Fruit fly (Drosophila melanogaster) whole organism, wandering third instar larva: ENCODE results near the gene Pex14.

Experiments used
- Abd-B ChIP-seq: fragments of >200 bp; optimal IDR thresholded peaks from 2 replicates; lab custom pipeline; 2017; ENCODE audit warnings: missing biosample characterization, missing genetic modification characterization
- CG32264 ChIP-seq: fragments of 200-800 bp; sonication (Bioruptor generic); optimal IDR thresholded peaks from 2 replicates; lab custom pipeline; 2016; ENCODE audit warnings: missing biosample characterization, missing genetic modification characterization
- CG9705 ChIP-seq: fragments of 200-800 bp; sonication (Bioruptor generic); optimal IDR thresholded peaks from 2 replicates; lab custom pipeline; 2018; ENCODE audit warnings: missing biosample characterization, mild to moderate bottlenecking, missing genetic modification characterization
- CrebA ChIP-seq: fragments of 200-800 bp; sonication (Bioruptor generic); optimal IDR thresholded peaks from 2 replicates; lab custom pipeline; 2016; ENCODE audit warnings: missing biosample characterization, mild to moderate bottlenecking, missing genetic modification characterization, borderline replicate concordance
- Dfd ChIP-seq: fragments of >200 bp; optimal IDR thresholded peaks from 2 replicates; lab custom pipeline; 2017; ENCODE audit warnings: missing biosample characterization, missing genetic modification characterization
- Dif ChIP-seq: fragments of 200-275, 200-300 bp; sonication (Bioruptor generic); optimal IDR thresholded peaks from 2 replicates; lab custom pipeline; 2018; ENCODE audit warnings: missing biosample characterization, missing genetic modification characterization; ENCODE audit not compliant: partially characterized antibody
- GATAd ChIP-seq: sonication (Bioruptor generic); optimal IDR thresholded peaks from 2 replicates; lab custom pipeline; 2016; ENCODE audit warnings: missing biosample characterization, missing genetic modification characterization
- HLH106 ChIP-seq: fragments of 200-800 bp; optimal IDR thresholded peaks from 3 replicates; lab custom pipeline; 2019; ENCODE audit warnings: missing biosample characterization, mild to moderate bottlenecking, missing genetic modification characterization, moderate library complexity
- Hnf4 ChIP-seq: fragments of 200-800 bp; sonication (Bioruptor generic); optimal IDR thresholded peaks from 2 replicates; lab custom pipeline; 2016; ENCODE audit warnings: missing biosample characterization, mild to moderate bottlenecking, missing genetic modification characterization
- Hr78 ChIP-seq: fragments of >200 bp; optimal IDR thresholded peaks from 2 replicates; lab custom pipeline; 2017; ENCODE audit warnings: missing biosample characterization, missing genetic modification characterization
- Hr83 ChIP-seq: fragments of 200-300 bp; sonication (Bioruptor generic); optimal IDR thresholded peaks from 2 replicates; lab custom pipeline; 2016; ENCODE audit warnings: missing biosample characterization, mild to moderate bottlenecking, missing genetic modification characterization, moderate library complexity; ENCODE audit not compliant: poor library complexity, severe bottlenecking
- Jra ChIP-seq: sonication (Bioruptor generic); optimal IDR thresholded peaks from 2 replicates; lab custom pipeline; 2016; ENCODE audit warnings: missing biosample characterization, missing genetic modification characterization
- Mio ChIP-seq: sonication (Bioruptor generic); optimal IDR thresholded peaks from 2 replicates; lab custom pipeline; 2016; ENCODE audit warnings: missing biosample characterization, missing genetic modification characterization
- Myc ChIP-seq: fragments of >200 bp; optimal IDR thresholded peaks from 2 replicates; lab custom pipeline; 2017
- N ChIP-seq: fragments of >200 bp; optimal IDR thresholded peaks from 2 replicates; lab custom pipeline; 2018; ENCODE audit warnings: missing biosample characterization, missing external identifiers, missing genetic modification characterization
- OdsH ChIP-seq: fragments of 200-800 bp; sonication (Bioruptor generic); optimal IDR thresholded peaks from 2 replicates; lab custom pipeline; 2016; ENCODE audit warnings: missing biosample characterization, mild to moderate bottlenecking, missing genetic modification characterization
- Rel ChIP-seq, 2 experiments: fragments of 200-800 bp; sonication (Bioruptor generic) in 1 of 2; optimal IDR thresholded peaks; 2 replicates in 1 of 2; 3 replicates in 1 of 2; lab custom pipeline; 2016 to 2019; ENCODE audit warnings: mild to moderate bottlenecking in 2 of 2, missing biosample characterization in 2 of 2, missing genetic modification characterization in 2 of 2, moderate library complexity in 1 of 2
- Sp1 ChIP-seq: fragments of 200-800 bp; sonication (Bioruptor generic); optimal IDR thresholded peaks from 3 replicates; lab custom pipeline; 2019; ENCODE audit warnings: missing biosample characterization, mild to moderate bottlenecking, missing genetic modification characterization, moderate library complexity
- Vsx2 ChIP-seq: fragments of 200-300, 225-300 bp; sonication (Bioruptor generic); optimal IDR thresholded peaks from 2 replicates; lab custom pipeline; 2018; ENCODE audit warnings: missing biosample characterization, missing genetic modification characterization; ENCODE audit not compliant: partially characterized antibody
- br ChIP-seq: fragments of 200-800 bp; sonication (Bioruptor generic); optimal IDR thresholded peaks from 2 replicates; lab custom pipeline; 2016; ENCODE audit warnings: missing biosample characterization, missing genetic modification characterization
- brk ChIP-seq: fragments of 200-800 bp; sonication (Bioruptor generic); optimal IDR thresholded peaks from 2 replicates; lab custom pipeline; 2016; ENCODE audit warnings: missing biosample characterization, mild to moderate bottlenecking, missing genetic modification characterization
- dl ChIP-seq, 2 experiments: fragments of 175-275, 200-275 bp in 1 of 2; fragments of 200-275 bp in 1 of 2; sonication (Bioruptor generic); optimal IDR thresholded peaks; lab custom pipeline; 2018; ENCODE audit warnings: mild to moderate bottlenecking in 2 of 2, missing biosample characterization in 2 of 2, missing genetic modification characterization in 2 of 2, moderate library complexity in 2 of 2; ENCODE audit not compliant: partially characterized antibody in 2 of 2, insufficient read depth in 1 of 2
- dmrt93B ChIP-seq: fragments of 200-800 bp; sonication (Bioruptor generic); optimal IDR thresholded peaks from 2 replicates; lab custom pipeline; 2018; ENCODE audit warnings: missing biosample characterization, mild to moderate bottlenecking, missing genetic modification characterization
- dsf ChIP-seq: sonication (Bioruptor generic); optimal IDR thresholded peaks from 2 replicates; lab custom pipeline; 2016; ENCODE audit warnings: missing biosample characterization, missing genetic modification characterization, borderline replicate concordance
- ey ChIP-seq: fragments of 200-800 bp; sonication (Bioruptor generic); optimal IDR thresholded peaks from 2 replicates; lab custom pipeline; 2016; ENCODE audit warnings: missing biosample characterization, missing genetic modification characterization
- foxo ChIP-seq, 2 experiments: fragments of 200-800 bp; sonication (Bioruptor generic); optimal IDR thresholded peaks; 2 replicates in 1 of 2; 3 replicates in 1 of 2; lab custom pipeline; 2016 to 2017; ENCODE audit warnings: missing biosample characterization in 2 of 2, missing genetic modification characterization in 2 of 2
- fru ChIP-seq: fragments of 200-800 bp; sonication (Bioruptor generic); optimal IDR thresholded peaks from 3 replicates; lab custom pipeline; 2016; ENCODE audit warnings: missing biosample characterization, mild to moderate bottlenecking, missing genetic modification characterization
- h ChIP-seq: fragments of 200-800 bp; sonication (Bioruptor generic); optimal IDR thresholded peaks from 3 replicates; lab custom pipeline; 2016; ENCODE audit warnings: missing biosample characterization, mild to moderate bottlenecking, missing genetic modification characterization
- jim ChIP-seq: fragments of 175-275, 200-325 bp; sonication (Bioruptor generic); optimal IDR thresholded peaks from 2 replicates; lab custom pipeline; 2016; ENCODE audit warnings: missing biosample characterization, mild to moderate bottlenecking, missing genetic modification characterization
- lola ChIP-seq: fragments of >200 bp; optimal IDR thresholded peaks from 2 replicates; lab custom pipeline; 2017; ENCODE audit warnings: missing biosample characterization, missing genetic modification characterization
- pan ChIP-seq: fragments of >200 bp; optimal IDR thresholded peaks from 2 replicates; lab custom pipeline; 2017
- psq ChIP-seq: fragments of 200-800 bp; sonication (Bioruptor generic); optimal IDR thresholded peaks from 3 replicates; lab custom pipeline; 2017; ENCODE audit warnings: missing biosample characterization, mild to moderate bottlenecking, missing genetic modification characterization, moderate library complexity
- rgr ChIP-seq: fragments of 200-800 bp; sonication (Bioruptor generic); optimal IDR thresholded peaks from 3 replicates; lab custom pipeline; 2016; ENCODE audit warnings: missing biosample characterization, mild to moderate bottlenecking, missing genetic modification characterization
- sage ChIP-seq: fragments of 200-800 bp; sonication (Bioruptor generic); optimal IDR thresholded peaks from 2 replicates; lab custom pipeline; 2016; ENCODE audit warnings: missing biosample characterization, mild to moderate bottlenecking, missing genetic modification characterization
- sv ChIP-seq: fragments of 200-800 bp; sonication (Bioruptor generic); optimal IDR thresholded peaks from 3 replicates; lab custom pipeline; 2016; ENCODE audit warnings: missing biosample characterization, missing genetic modification characterization
- tai ChIP-seq: sonication (Bioruptor generic); optimal IDR thresholded peaks from 2 replicates; lab custom pipeline; 2016; ENCODE audit warnings: missing biosample characterization, missing genetic modification characterization
- usp ChIP-seq: fragments of >200 bp; optimal IDR thresholded peaks from 2 replicates; lab custom pipeline; 2017; ENCODE audit warnings: missing biosample characterization, missing genetic modification characterization
- woc ChIP-seq: sonication (Bioruptor generic); optimal IDR thresholded peaks from 2 replicates; lab custom pipeline; 2016; ENCODE audit warnings: missing biosample characterization, mild to moderate bottlenecking, missing genetic modification characterization

The Pex14 gene

DNA sequence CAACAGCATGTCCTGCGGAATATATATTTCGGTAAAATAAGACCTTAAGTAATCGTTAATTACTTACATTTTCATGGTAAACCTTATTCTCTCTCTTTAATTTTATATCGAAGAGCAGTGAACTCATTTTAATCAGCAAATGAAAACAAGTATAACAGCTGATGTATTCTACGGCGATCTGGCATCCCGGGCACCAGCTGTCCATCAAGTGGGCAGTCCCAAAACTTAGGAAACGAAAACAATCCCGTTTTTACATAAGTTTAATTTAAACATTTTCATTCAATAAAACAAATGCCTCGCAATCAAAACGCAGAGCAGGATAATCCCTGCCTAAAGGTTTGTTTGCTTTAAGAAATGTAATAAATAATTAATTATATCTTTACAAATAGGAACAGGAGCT lies 9.2 kb upstream of the Pex14 start, which contains the start of the genes CG4074 and CG4186:
TSS of gene CG4074 (minus strand) at position 151 of the 400 bp plus-strand sequence.
TSS of gene CG4186 (plus strand) at position 237 of the 400 bp plus-strand sequence.
- TF ChIP-seq dl (GFP tag; optimal IDR thresholded peaks at IDR 0.05; lab: Kevin White, UChicago; ENCODE audit: insufficient read depth in 1 of 2, partially characterized antibody in 2 of 2) (no peak), CG32264 (GFP tag; lab: Kevin White, UChicago) (no peak), sage (GFP tag; lab: Kevin White, UChicago) (peak; percentile 5), GATAd (GFP tag; lab: Kevin White, UChicago) (no peak), dsf (no peak), lola (GFP tag; lab: Kevin White, UChicago) (no peak)
- TF ChIP-seq, all 38 proteins: peak for 1

- peak; percentile 6 for TF ChIP-seq br (GFP tag; lab: Kevin White, UChicago)
- TF ChIP-seq CG9705 (GFP tag; lab: Kevin White, UChicago), result no peak
- TF ChIP-seq Dfd (GFP tag; lab: Kevin White, UChicago), result no peak
- no peak for TF ChIP-seq Mio (GFP tag; lab: Kevin White, UChicago)
- TF ChIP-seq Hnf4, result peak; percentile 58
- TF ChIP-seq dmrt93B (GFP tag; lab: Kevin White, UChicago), result peak; percentile 13
- TF ChIP-seq tai (GFP tag; lab: Kevin White, UChicago), result no peak
- TF ChIP-seq foxo (GFP tag; optimal IDR thresholded peaks at IDR 0.05; lab: Kevin White, UChicago), result peak in 1 of 2 experiments; percentile 67
- TF ChIP-seq Sp1 (GFP tag; lab: Kevin White, UChicago), result no peak
- no peak for TF ChIP-seq N
- no peak for TF ChIP-seq Abd-B (GFP tag; lab: Kevin White, UChicago)
- TF ChIP-seq dsf, result no peak
- TF ChIP-seq Rel (GFP tag; optimal IDR thresholded peaks at IDR 0.05; lab: Kevin White, UChicago), result no peak
- TF ChIP-seq Rel (tag; optimal IDR thresholded peaks at IDR 0.05; lab: Kevin White, UChicago), result no peak
- TF ChIP-seq h, result peak; percentile 52
- TF ChIP-seq HLH106 (tag; lab: Kevin White, UChicago), result no peak
- TF ChIP-seq lola (GFP tag; lab: Kevin White, UChicago), result no peak
- peak; percentile 27 for TF ChIP-seq sage (GFP tag; lab: Kevin White, UChicago)
- peak; percentile 54 for TF ChIP-seq OdsH (GFP tag; lab: Kevin White, UChicago)
- TF ChIP-seq Hr78 (GFP tag; lab: Kevin White, UChicago), result no peak
- TF ChIP-seq Jra, result peak; percentile 22
- TF ChIP-seq Vsx2 (GFP tag; lab: Kevin White, UChicago), result no peak
- peak; percentile 47 for TF ChIP-seq rgr (GFP tag; lab: Kevin White, UChicago)
- no peak for TF ChIP-seq CrebA (GFP tag; lab: Kevin White, UChicago)
- no peak for TF ChIP-seq ey (GFP tag; lab: Kevin White, UChicago)
- no peak for TF ChIP-seq jim (GFP tag; lab: Kevin White, UChicago)
- TF ChIP-seq sv (GFP tag; lab: Kevin White, UChicago), result peak; percentile 35
- no peak for TF ChIP-seq CG32264 (GFP tag; lab: Kevin White, UChicago)
- TF ChIP-seq brk (GFP tag; lab: Kevin White, UChicago), result peak; percentile 72
- TF ChIP-seq woc (GFP tag; lab: Kevin White, UChicago), result peak; percentile 31
- no peak for TF ChIP-seq Myc
- TF ChIP-seq psq, result peak; percentile 57
- no peak for TF ChIP-seq pan (lab: Kevin White, UChicago)
- TF ChIP-seq dl (GFP tag; optimal IDR thresholded peaks at IDR 0.05; lab: Kevin White, UChicago; ENCODE audit: insufficient read depth in 1 of 2, partially characterized antibody in 2 of 2), result no peak
- TF ChIP-seq GATAd (GFP tag; lab: Kevin White, UChicago), result no peak
- TF ChIP-seq Dif (GFP tag; lab: Kevin White, UChicago), result no peak
- peak; percentile 23 for TF ChIP-seq Hr83
- peak; percentile 38 for TF ChIP-seq fru (GFP tag; lab: Kevin White, UChicago)
- no peak for TF ChIP-seq usp (GFP tag; lab: Kevin White, UChicago)
Measured at dm6 chr3L:20771001-20771890, 7.4 kb upstream of the Pex14 start, which contains the start of the genes CG4042 and Pitslre. CG4042 (minus strand) TSS chr3L:20771507. Pitslre (plus strand) TSS chr3L:20771528.
